Worm (Caenorhabditis elegans) whole organism, mixed stage, embryonic: ENCODE measurements around the gene cyp-33C11.

ENCODE experiments used
- M03D4.4 ChIP-seq: sonication (generic microtip); optimal IDR thresholded peaks from 2 replicates; lab custom pipeline; 2017; ENCODE audit warnings: mild to moderate bottlenecking, missing genetic modification characterization, missing compliant biosample characterization
- bed-3 ChIP-seq: fragments of 200-800 bp; sonication (Bioruptor generic); optimal IDR thresholded peaks from 3 replicates; lab custom pipeline; 2018; ENCODE audit warnings: mild to moderate bottlenecking, missing genetic modification characterization, moderate library complexity, missing compliant biosample characterization
- blmp-1 ChIP-seq: fragments of 150-350 bp; optimal IDR thresholded peaks from 2 replicates; lab custom pipeline; 2014; ENCODE audit warnings: missing biosample characterization, missing genetic modification characterization
- ceh-43 ChIP-seq: fragments of 200-800 bp; sonication (Bioruptor generic); optimal IDR thresholded peaks from 2 replicates; lab custom pipeline; 2018; ENCODE audit warnings: mild to moderate bottlenecking, missing genetic modification characterization, moderate library complexity, missing compliant biosample characterization
- ceh-83 ChIP-seq: fragments of 200-800 bp; sonication (Bioruptor generic); optimal IDR thresholded peaks from 2 replicates; lab custom pipeline; 2018; ENCODE audit warnings: mild to moderate bottlenecking, missing genetic modification characterization, missing compliant biosample characterization
- ces-1 ChIP-seq: fragments of 150-350 bp; optimal IDR thresholded peaks from 2 replicates; lab custom pipeline; 2014; ENCODE audit warnings: missing biosample characterization, missing genetic modification reagents, missing genetic modification characterization
- drap-1 ChIP-seq: fragments of 200-800 bp; sonication (Bioruptor generic); optimal IDR thresholded peaks from 3 replicates; lab custom pipeline; 2018; ENCODE audit warnings: mild to moderate bottlenecking, missing genetic modification characterization, missing compliant biosample characterization
- elt-3 ChIP-seq: fragments of 150-350 bp; optimal IDR thresholded peaks from 2 replicates; lab custom pipeline; 2014; ENCODE audit warnings: missing biosample characterization, missing genetic modification characterization
- ham-2 ChIP-seq: fragments of 200-800 bp; sonication (Bioruptor generic); optimal IDR thresholded peaks from 2 replicates; lab custom pipeline; 2018; ENCODE audit warnings: mild to moderate bottlenecking, missing genetic modification characterization, missing compliant biosample characterization
- hlh-1 ChIP-seq: fragments of 150-350 bp; optimal IDR thresholded peaks from 2 replicates; lab custom pipeline; 2014; ENCODE audit warnings: missing biosample characterization, missing genetic modification reagents, missing genetic modification characterization
- lsy-2 ChIP-seq: fragments of 150-350 bp; optimal IDR thresholded peaks from 2 replicates; lab custom pipeline; 2014; ENCODE audit warnings: missing biosample characterization, missing genetic modification characterization
- mab-5 ChIP-seq: fragments of 150-350 bp; optimal IDR thresholded peaks from 2 replicates; lab custom pipeline; 2014; ENCODE audit warnings: missing biosample characterization, missing genetic modification characterization
- nhr-12 ChIP-seq: fragments of 150-350 bp; optimal IDR thresholded peaks from 2 replicates; lab custom pipeline; 2014; ENCODE audit warnings: missing biosample characterization, missing genetic modification characterization
- nhr-2 ChIP-seq: fragments of 150-350 bp; optimal IDR thresholded peaks from 2 replicates; lab custom pipeline; 2014; ENCODE audit warnings: missing biosample characterization, missing genetic modification characterization
- nhr-237 ChIP-seq: fragments of 150-350 bp; optimal IDR thresholded peaks from 2 replicates; lab custom pipeline; 2014; ENCODE audit warnings: missing biosample characterization, missing genetic modification characterization
- pha-4 ChIP-seq: fragments of 150-350 bp; optimal IDR thresholded peaks from 2 replicates; lab custom pipeline; 2018; ENCODE audit warnings: missing biosample characterization, missing genetic modification reagents, missing genetic modification characterization
- sptf-1 ChIP-seq: sonication (generic microtip); optimal IDR thresholded peaks from 2 replicates; lab custom pipeline; 2017; ENCODE audit warnings: mild to moderate bottlenecking, missing genetic modification characterization, moderate library complexity, missing compliant biosample characterization
- tbx-8 ChIP-seq: fragments of 200-800 bp; sonication (Bioruptor generic); optimal IDR thresholded peaks from 2 replicates; lab custom pipeline; 2018; ENCODE audit warnings: mild to moderate bottlenecking, missing genetic modification characterization, moderate library complexity, missing compliant biosample characterization
- unc-120 ChIP-seq: sonication (generic microtip); optimal IDR thresholded peaks from 2 replicates; lab custom pipeline; 2017; ENCODE audit warnings: missing genetic modification characterization, missing compliant biosample characterization; ENCODE audit not compliant: poor library complexity, severe bottlenecking
- unc-39 ChIP-seq: fragments of 150-350 bp; optimal IDR thresholded peaks from 2 replicates; lab custom pipeline; 2014; ENCODE audit warnings: missing biosample characterization, missing genetic modification characterization
- unc-62 ChIP-seq: fragments of 150-350 bp; optimal IDR thresholded peaks from 2 replicates; lab custom pipeline; 2014; ENCODE audit warnings: missing biosample characterization, missing genetic modification reagents, missing genetic modification characterization
- zip-8 ChIP-seq: fragments of 150-350 bp; optimal IDR thresholded peaks from 2 replicates; lab custom pipeline; 2014; ENCODE audit warnings: missing biosample characterization, missing genetic modification characterization
- ztf-11 ChIP-seq: fragments of 150-350 bp; optimal IDR thresholded peaks from 2 replicates; lab custom pipeline; 2014; ENCODE audit warnings: missing biosample characterization, missing genetic modification characterization

The cyp-33C11 gene

ce11 chrV:748044-748443, 35.3 kb upstream of the cyp-33C11 start, which contains the start of gene sri-4:
sri-4 (plus strand) TSS chrV:748344.
- TF ChIP-seq blmp-1 (tag; lab: Kevin White, UChicago), result no peak
- no peak for TF ChIP-seq ceh-43 (GFP tag; lab: Kevin White, UChicago)
- TF ChIP-seq zip-8 (tag; lab: Kevin White, UChicago), result no peak
- TF ChIP-seq M03D4.4 (tag; lab: Kevin White, UChicago), result no peak
- no peak for TF ChIP-seq tbx-8 (GFP tag; lab: Kevin White, UChicago)
- TF ChIP-seq ceh-83, result no peak
- no peak for TF ChIP-seq ham-2 (GFP tag; lab: Kevin White, UChicago)
- TF ChIP-seq drap-1 (GFP tag; lab: Kevin White, UChicago), result no peak
- no peak for TF ChIP-seq bed-3 (GFP tag; lab: Kevin White, UChicago)
- no peak for TF ChIP-seq nhr-2 (tag; lab: Kevin White, UChicago)

ce11 chrV:743348-743747, 30.6 kb upstream of the cyp-33C11 start, which contains the start of gene str-134:
str-134 (plus strand) TSS chrV:743648.
- TF ChIP-seq sptf-1 (no peak), ham-2 (GFP tag; lab: Kevin White, UChicago) (no peak), mab-5 (tag; lab: Kevin White, UChicago) (no peak)

- TF ChIP-seq ceh-43 (GFP tag; lab: Kevin White, UChicago), result no peak
- no peak for TF ChIP-seq ces-1
- TF ChIP-seq nhr-237 (tag; lab: Kevin White, UChicago), result no peak
- TF ChIP-seq lsy-2 (tag; lab: Kevin White, UChicago), result no peak
- no peak for TF ChIP-seq unc-62 (GFP tag; lab: Kevin White, UChicago)
- no peak for TF ChIP-seq hlh-1
- no peak for TF ChIP-seq ham-2 (GFP tag; lab: Kevin White, UChicago)
These were observed 29.0 kb upstream of the cyp-33C11 start, which contains the start of gene C05E4.7 for ce11 chrV:741820-742219. C05E4.7 (plus strand) TSS chrV:742120.

ce11 chrV:738770-739169, 26.0 kb upstream of the cyp-33C11 start, which contains the start of gene srj-24:
srj-24 (minus strand) TSS chrV:738870.
- TF ChIP-seq sptf-1, result no peak
- no peak for TF ChIP-seq bed-3 (GFP tag; lab: Kevin White, UChicago)
- TF ChIP-seq ces-1, result no peak
- no peak for TF ChIP-seq unc-39
- no peak for TF ChIP-seq nhr-12 (tag; lab: Kevin White, UChicago)
- TF ChIP-seq nhr-237 (tag; lab: Kevin White, UChicago), result no peak
- TF ChIP-seq ceh-83, result no peak
- TF ChIP-seq, all 35 proteins: peak for 0

ce11 chrV:736171-736570, 23.4 kb upstream of the cyp-33C11 start, which contains the start of gene srj-25:
srj-25 (minus strand) TSS chrV:736271.
- no peak for TF ChIP-seq pha-4

- TF ChIP-seq ces-1, result no peak
- no peak for TF ChIP-seq nhr-12 (tag; lab: Kevin White, UChicago)
- TF ChIP-seq hlh-1, result peak; percentile 98
- TF ChIP-seq nhr-2 (tag; lab: Kevin White, UChicago), result peak; percentile 89
- no peak for TF ChIP-seq ceh-43 (GFP tag; lab: Kevin White, UChicago)
- TF ChIP-seq unc-62 (GFP tag; lab: Kevin White, UChicago), result peak; percentile 87
- TF ChIP-seq unc-120 (tag; lab: Kevin White, UChicago), result peak; percentile 91
- TF ChIP-seq unc-39, result no peak
- no peak for TF ChIP-seq ztf-11 (tag; lab: Kevin White, UChicago)
- peak; percentile 11 for TF ChIP-seq drap-1 (GFP tag; lab: Kevin White, UChicago)
- TF ChIP-seq ham-2 (GFP tag; lab: Kevin White, UChicago), result no peak
- peak; percentile 41 for TF ChIP-seq M03D4.4 (tag; lab: Kevin White, UChicago)
- no peak for TF ChIP-seq bed-3 (GFP tag; lab: Kevin White, UChicago)
These were observed 18.5 kb upstream of the cyp-33C11 start for ce11 chrV:731330-731729.

- TF ChIP-seq lsy-2 (tag; lab: Kevin White, UChicago) (no peak), pha-4 (no peak), ceh-83 (no peak)
These were observed 17.4 kb upstream of the cyp-33C11 start for ce11 chrV:730216-730615.

ce11 chrV:728822-729493, 16.2 kb upstream of the cyp-33C11 start:
- TF ChIP-seq unc-120 (tag; lab: Kevin White, UChicago) (no peak), elt-3 (tag; lab: Kevin White, UChicago) (no peak), hlh-1 (peak; percentile 2), ceh-43 (GFP tag; lab: Kevin White, UChicago) (no peak)
